Worm (Caenorhabditis elegans) whole organism, L4/young adult: Measurements from ENCODE around the gene C28D4.4.
"Not testable (repeated sequence)": the region's sequence is repeated elsewhere in the genome, so short reads cannot be mapped to it uniquely, and the experiment has no call there.

Experiments used
- W03F9.2 ChIP-seq: fragments of 150-350 bp; optimal IDR thresholded peaks from 2 replicates; lab custom pipeline; 2014; ENCODE audit warnings: missing biosample characterization, missing genetic modification characterization
- dao-5 ChIP-seq: sonication (generic microtip); optimal IDR thresholded peaks from 2 replicates; lab custom pipeline; 2016; ENCODE audit warnings: missing genotype, missing genetic modification characterization, moderate library complexity, missing compliant biosample characterization
- him-1 ChIP-seq: sonication (generic microtip); optimal IDR thresholded peaks from 2 replicates; lab custom pipeline; 2016; ENCODE audit warnings: missing genotype, missing genetic modification reagents, missing genetic modification characterization, missing compliant biosample characterization

C28D4.4 gene

ce11 chrIV:9757425-9757740 is 12.6 kb upstream of the C28D4.4 start, which contains the start of gene nhr-97:
Gene nhr-97, plus strand, starts transcription at chrIV:9757641.
- TF ChIP-seq W03F9.2 (tag; lab: Kevin White, UChicago) (no peak), him-1 (tag; lab: Kevin White, UChicago) (no peak), dao-5 (tag; lab: Kevin White, UChicago) (no peak)

DNA sequence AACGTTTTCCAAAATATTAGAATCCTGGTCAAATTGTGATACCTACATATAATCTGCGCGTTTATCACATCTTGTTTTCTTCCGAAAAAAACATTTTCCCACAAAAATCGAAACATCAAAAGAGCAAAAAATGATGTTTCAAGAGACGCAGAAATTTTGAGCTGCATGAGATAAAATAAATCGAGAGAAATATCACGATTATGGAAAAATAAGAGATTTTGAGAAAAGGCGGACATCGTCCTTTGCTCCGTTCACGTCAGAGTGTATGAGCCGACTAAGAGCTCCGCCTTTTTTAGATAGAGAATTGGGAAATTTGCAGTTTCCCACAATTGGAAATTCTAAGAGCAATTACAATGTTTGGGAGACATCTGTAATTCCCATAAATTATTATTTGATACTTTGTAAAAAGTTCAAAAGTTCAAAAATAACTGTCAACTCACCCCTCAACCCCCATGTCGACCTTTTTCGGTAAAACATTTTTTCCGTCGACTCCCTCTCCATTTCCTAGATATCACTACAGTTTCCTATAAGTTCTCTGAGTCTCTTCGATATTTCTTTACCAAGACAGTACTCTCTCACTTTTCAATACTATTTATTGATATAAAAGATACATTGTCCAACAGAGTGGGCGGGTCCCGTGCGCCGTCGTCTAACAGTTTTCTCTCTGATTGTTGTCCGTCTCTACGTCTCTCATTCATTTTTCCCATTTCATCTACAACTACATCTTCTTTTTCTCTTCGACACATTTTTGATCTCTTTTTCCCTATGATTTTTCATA is 12.0 kb upstream of the C28D4.4 start:
- TF ChIP-seq dao-5 (tag; lab: Kevin White, UChicago) (no peak), W03F9.2 (tag; lab: Kevin White, UChicago) (peak; percentile 41)

- TF ChIP-seq W03F9.2 (tag; lab: Kevin White, UChicago) (no peak), him-1 (tag; lab: Kevin White, UChicago) (no peak), dao-5 (tag; lab: Kevin White, UChicago) (no peak)
Observed at ce11 chrIV:9755713-9756112, 10.9 kb upstream of the C28D4.4 start.

DNA sequence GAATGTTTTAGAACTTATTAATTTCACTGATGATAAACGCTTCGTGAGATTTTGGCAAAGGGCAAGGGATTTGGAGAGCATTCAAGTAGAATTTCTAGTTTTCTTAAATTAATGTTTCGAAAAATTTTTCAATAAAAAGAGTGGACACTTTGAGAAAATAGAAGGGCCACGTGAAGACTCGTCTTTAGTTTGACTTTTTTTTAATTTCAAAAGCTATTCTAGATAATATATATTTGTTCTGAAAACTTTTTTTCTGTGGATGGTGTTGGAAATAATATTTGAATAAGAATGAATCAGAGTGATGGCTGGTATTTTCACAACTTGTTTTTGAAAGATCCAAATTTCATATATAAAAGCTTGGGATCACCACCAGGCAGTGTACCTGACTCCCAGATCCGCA is 3.5 kb upstream of the C28D4.4 start, which contains the start of gene C28D4.8:
C28D4.8 (minus strand) TSS at position 101 of the 400 bp plus-strand sequence.
- TF ChIP-seq W03F9.2 (tag; lab: Kevin White, UChicago): no peak
- no peak for TF ChIP-seq dao-5 (tag; lab: Kevin White, UChicago)
- TF ChIP-seq him-1 (tag; lab: Kevin White, UChicago): no peak

ce11 chrIV:9746762-9747161 is 2.0 kb upstream of the C28D4.4 start, which contains the start of gene C28D4.5:
Gene C28D4.5, minus strand, starts transcription at chrIV:9746862.
- TF ChIP-seq W03F9.2 (tag; lab: Kevin White, UChicago): no peak
- TF ChIP-seq dao-5 (tag; lab: Kevin White, UChicago): no peak
- TF ChIP-seq him-1 (tag; lab: Kevin White, UChicago): no peak

DNA sequence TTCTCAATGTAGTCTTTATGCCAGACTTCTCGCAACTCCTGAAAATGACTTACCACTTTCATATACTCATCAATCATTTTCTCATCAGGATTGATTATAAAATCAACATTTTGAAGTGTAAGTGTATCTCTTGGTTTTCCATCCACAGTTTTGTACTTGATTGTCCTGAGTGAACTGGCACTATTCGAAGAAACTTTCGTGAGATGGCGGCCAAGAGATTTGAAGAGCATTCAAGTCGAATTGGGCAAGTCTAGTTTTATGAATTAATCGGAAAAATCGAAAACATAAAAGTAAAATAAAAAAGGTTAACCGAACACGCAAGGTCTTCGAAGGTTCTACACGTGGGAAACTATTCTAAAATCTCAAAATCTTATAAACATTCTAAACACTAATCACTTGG is 1.9 kb downstream of the C28D4.4 start, which contains the start of gene C28D4.7:
C28D4.7 (minus strand) TSS at position 265 of the 400 bp plus-strand sequence.
- TF ChIP-seq him-1 (tag; lab: Kevin White, UChicago): no peak
- no peak for TF ChIP-seq W03F9.2 (tag; lab: Kevin White, UChicago)
- no peak for TF ChIP-seq dao-5 (tag; lab: Kevin White, UChicago)

ce11 chrIV:9740851-9741549 is 3.8 kb downstream of the C28D4.4 start, which contains the start of gene gln-6:
Gene gln-6, minus strand, starts transcription at chrIV:9740901.
- TF ChIP-seq W03F9.2, him-1, dao-5 (tag; lab: Kevin White, UChicago): not testable (repeated sequence)

- no peak for TF ChIP-seq him-1 (tag; lab: Kevin White, UChicago)
- no peak for TF ChIP-seq dao-5 (tag; lab: Kevin White, UChicago)
- no peak for TF ChIP-seq W03F9.2 (tag; lab: Kevin White, UChicago)
Observed at ce11 chrIV:9739001-9739400, 5.8 kb downstream of the C28D4.4 start.

DNA sequence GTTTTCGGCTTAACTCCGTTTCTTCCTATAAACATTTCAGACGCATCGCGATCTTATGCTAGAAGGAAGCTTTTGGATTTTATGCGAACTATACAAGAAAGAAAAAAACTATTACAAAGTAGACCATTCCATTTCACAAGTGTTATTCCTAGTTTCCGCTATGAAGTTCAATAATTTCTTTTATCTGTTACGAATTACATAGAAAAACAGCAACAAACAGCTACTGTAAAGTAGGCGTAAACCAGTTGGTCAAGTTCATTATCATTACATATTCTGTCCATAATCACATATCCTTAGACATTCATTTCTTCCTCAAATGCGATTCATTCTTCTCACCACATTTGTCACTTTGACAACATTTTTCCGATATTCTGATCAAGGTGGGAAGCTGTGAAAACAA is 6.6 kb downstream of the C28D4.4 start, which contains the start of gene C28D4.10:
C28D4.10 (plus strand) TSS at position 301 of the 400 bp plus-strand sequence.
- TF ChIP-seq him-1 (tag; lab: Kevin White, UChicago): no peak
- TF ChIP-seq dao-5 (tag; lab: Kevin White, UChicago): no peak
- no peak for TF ChIP-seq W03F9.2 (tag; lab: Kevin White, UChicago)

DNA sequence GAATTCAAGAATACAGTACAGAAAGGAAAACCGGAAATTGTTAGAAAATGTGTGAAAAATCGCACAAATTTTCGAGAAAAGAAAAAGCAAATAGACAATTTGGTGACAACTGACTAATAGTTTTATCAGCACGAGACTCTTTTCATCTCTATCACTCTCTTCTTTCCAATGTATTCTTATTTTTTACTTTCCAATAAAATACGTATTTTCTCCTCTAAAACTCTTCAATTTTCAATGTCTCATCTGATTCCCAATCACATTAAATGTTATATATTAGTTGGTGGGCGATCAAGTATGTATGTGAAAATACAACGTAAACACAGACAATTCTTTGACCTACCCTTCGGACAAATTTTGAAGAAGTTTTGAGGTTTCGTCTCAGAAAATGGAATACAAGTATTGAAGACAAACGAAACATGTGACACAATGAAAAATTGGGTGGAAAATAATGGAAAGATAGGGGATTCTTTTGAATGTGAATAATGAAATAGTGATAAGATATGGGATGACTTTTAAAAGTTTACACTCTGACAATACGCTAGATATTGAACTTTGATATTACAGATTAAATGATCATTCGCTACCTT is 7.5 kb downstream of the C28D4.4 start, which contains the start of gene cka-1:
cka-1 (minus strand) TSS at position 418 of the 587 bp plus-strand sequence.
- TF ChIP-seq dao-5 (tag; lab: Kevin White, UChicago) (no peak), W03F9.2 (tag; lab: Kevin White, UChicago) (no peak), him-1 (tag; lab: Kevin White, UChicago) (no peak)

ce11 chrIV:9735750-9736149 is 9.1 kb downstream of the C28D4.4 start:
- peak; percentile 21 for TF ChIP-seq W03F9.2 (tag; lab: Kevin White, UChicago)
- TF ChIP-seq him-1 (tag; lab: Kevin White, UChicago): no peak

- TF ChIP-seq dao-5 (tag; lab: Kevin White, UChicago) (no peak), him-1 (tag; lab: Kevin White, UChicago) (no peak)
Observed at ce11 chrIV:9734861-9735260, 9.9 kb downstream of the C28D4.4 start.

- TF ChIP-seq W03F9.2 (tag; lab: Kevin White, UChicago) (peak; percentile 5), dao-5 (tag; lab: Kevin White, UChicago) (no peak)
Observed at ce11 chrIV:9733904-9734303, 10.9 kb downstream of the C28D4.4 start.
